Worm (Caenorhabditis elegans) whole organism, L2 larva: Measurements from ENCODE around the gene C35B1.8.

Source experiments
- F13H6.1 ChIP-seq: sonication (generic microtip); optimal IDR thresholded peaks from 2 replicates; lab custom pipeline; 2016; ENCODE audit warnings: missing genetic modification characterization, missing compliant biosample characterization
- ZK546.5 ChIP-seq: sonication (generic microtip); optimal IDR thresholded peaks from 2 replicates; lab custom pipeline; 2017; ENCODE audit warnings: missing biosample characterization, missing genetic modification characterization
- ama-1 ChIP-seq: fragments of 150-350 bp; optimal IDR thresholded peaks from 2 replicates; lab custom pipeline; 2018; ENCODE audit warnings: inconsistent platforms
- ceh-16 ChIP-seq: fragments of 150-350 bp; optimal IDR thresholded peaks from 2 replicates; lab custom pipeline; 2014; ENCODE audit warnings: missing biosample characterization, missing genetic modification characterization
- elt-1 ChIP-seq: fragments of 150-350 bp; optimal IDR thresholded peaks from 2 replicates; lab custom pipeline; 2014; ENCODE audit warnings: missing biosample characterization, missing genetic modification characterization
- fos-1 ChIP-seq: fragments of 150-350 bp; optimal IDR thresholded peaks from 2 replicates; lab custom pipeline; 2014; ENCODE audit warnings: missing biosample characterization, missing genetic modification characterization
- lin-11 ChIP-seq: fragments of 150-350 bp; sonication (generic microtip); optimal IDR thresholded peaks from 2 replicates; lab custom pipeline; 2014; ENCODE audit warnings: missing biosample characterization, missing genetic modification characterization, inconsistent platforms, mixed read lengths
- lin-39 ChIP-seq: fragments of 150-350 bp; optimal IDR thresholded peaks from 2 replicates; lab custom pipeline; 2014; ENCODE audit warnings: missing biosample characterization, missing genetic modification reagents, missing genetic modification characterization
- mdl-1 ChIP-seq, 2 experiments: fragments of 150-350 bp in 1 of 2; sonication (generic microtip) in 1 of 2; optimal IDR thresholded peaks; 2 replicates each; lab custom pipeline; 2017; ENCODE audit warnings: missing biosample characterization in 2 of 2, missing genetic modification characterization in 2 of 2
- nhr-11 ChIP-seq: fragments of 150-350 bp; optimal IDR thresholded peaks from 2 replicates; lab custom pipeline; 2014; ENCODE audit warnings: missing biosample characterization, missing genetic modification characterization
- nhr-23 ChIP-seq: fragments of 150-350 bp; optimal IDR thresholded peaks from 2 replicates; lab custom pipeline; 2014; ENCODE audit warnings: missing biosample characterization, missing genetic modification reagents, missing genetic modification characterization
- nhr-237 ChIP-seq: fragments of 150-350 bp; optimal IDR thresholded peaks from 2 replicates; lab custom pipeline; 2014; ENCODE audit warnings: missing biosample characterization, missing genetic modification characterization
- unc-62 ChIP-seq: fragments of 150-350 bp; optimal IDR thresholded peaks from 2 replicates; lab custom pipeline; 2014; ENCODE audit warnings: missing biosample characterization, missing genetic modification reagents, missing genetic modification characterization

DNA sequence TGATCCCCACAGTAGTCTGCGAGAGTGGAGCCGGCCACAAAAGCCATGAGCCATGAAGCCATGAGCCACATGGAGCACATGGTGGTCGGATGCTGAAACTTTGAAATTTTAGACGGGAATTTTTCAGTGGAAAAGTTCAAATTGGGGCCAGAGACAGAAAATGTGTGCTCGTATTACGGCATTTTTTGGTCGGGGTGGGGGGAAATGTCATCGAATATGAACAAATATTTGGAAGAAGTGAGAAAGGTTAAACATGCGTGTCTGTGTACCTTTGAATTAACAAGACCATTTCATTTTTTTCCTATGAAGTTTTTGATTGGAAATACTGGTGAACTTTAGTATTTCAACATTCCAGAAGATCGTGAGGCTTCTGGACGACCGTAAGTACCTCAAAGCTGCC is 27.3 kb downstream of the C35B1.8 start, which contains the start of gene wrt-5:
- TF ChIP-seq nhr-11 (tag; lab: Kevin White, UChicago) (no peak), elt-1 (tag; lab: Kevin White, UChicago) (no peak), ZK546.5 (tag; lab: Kevin White, UChicago) (no peak), F13H6.1 (tag; lab: Kevin White, UChicago) (no peak), mdl-1 (tag; optimal IDR thresholded peaks at IDR 0.05; lab: Kevin White, UChicago) (no peak), ceh-16 (tag; lab: Kevin White, UChicago) (no peak), unc-62 (GFP tag; lab: Kevin White, UChicago) (no peak), lin-39 (tag; lab: Kevin White, UChicago) (no peak), lin-11 (tag; lab: Kevin White, UChicago) (no peak), ama-1 (lab: Kevin White, UChicago) (no peak), nhr-23 (no peak), fos-1 (tag; lab: Kevin White, UChicago) (no peak), nhr-237 (tag; lab: Kevin White, UChicago) (no peak)
